Fruit fly (Drosophila melanogaster) whole organism, embryonic: ENCODE data around the gene IntS14.

Experiments
- Asciz ChIP-seq: fragments of 200-800 bp; sonication (Bioruptor generic); optimal IDR thresholded peaks from 2 replicates; lab custom pipeline; 2017; ENCODE audit warnings: missing biosample characterization, mild to moderate bottlenecking, missing genetic modification characterization, missing genetic modification reagents
- Blimp-1 ChIP-seq: fragments of 200-800 bp; sonication (Bioruptor generic); optimal IDR thresholded peaks from 3 replicates; lab custom pipeline; 2018; ENCODE audit warnings: missing biosample characterization, missing genetic modification characterization, mild to moderate bottlenecking, moderate library complexity, missing genetic modification reagents
- CG10462 ChIP-seq: fragments of 200-800 bp; sonication (Bioruptor generic); optimal IDR thresholded peaks from 2 replicates; lab custom pipeline; 2016; ENCODE audit warnings: missing biosample characterization, missing genetic modification characterization
- CG10543 ChIP-seq: fragments of 200-800 bp; sonication (Bioruptor generic); optimal IDR thresholded peaks from 3 replicates; lab custom pipeline; 2017; ENCODE audit warnings: missing biosample characterization, mild to moderate bottlenecking, missing genetic modification characterization, moderate library complexity
- CG10654 ChIP-seq: fragments of 200-800 bp; sonication (Bioruptor generic); optimal IDR thresholded peaks from 2 replicates; lab custom pipeline; 2016; ENCODE audit warnings: missing biosample characterization, missing genetic modification characterization
- CG13287 ChIP-seq: fragments of 200-800 bp; sonication (Bioruptor generic); IDR thresholded peaks from 2 replicates; pipeline ENCODE4 v1.3.6; 2022; ENCODE audit warnings: missing biosample characterization, missing genetic modification characterization; ENCODE audit not compliant: partially characterized antibody
- CG13296 ChIP-seq: fragments of 200-800 bp; sonication (Bioruptor generic); optimal IDR thresholded peaks from 3 replicates; lab custom pipeline; 2018; ENCODE audit warnings: missing biosample characterization, mild to moderate bottlenecking, missing genetic modification characterization
- CG14667 ChIP-seq: fragments of 200-800 bp; sonication (Bioruptor generic); IDR thresholded peaks from 2 replicates; pipeline ENCODE4 v1.3.6; 2022; ENCODE audit warnings: missing biosample characterization, missing genetic modification characterization
- CG14860 ChIP-seq: fragments of 200-800 bp; sonication (Bioruptor generic); IDR thresholded peaks from 3 replicates; pipeline ENCODE4 v1.3.6; 2022; ENCODE audit warnings: missing biosample characterization, missing genetic modification characterization; ENCODE audit not compliant: partially characterized antibody
- CG15073 ChIP-seq: fragments of 200-800 bp; sonication (Bioruptor generic); optimal IDR thresholded peaks from 2 replicates; lab custom pipeline; 2016; ENCODE audit warnings: missing biosample characterization, missing genetic modification characterization
- CG15479 ChIP-seq: fragments of 200-800 bp; sonication (Bioruptor generic); optimal IDR thresholded peaks from 3 replicates; lab custom pipeline; 2019; ENCODE audit warnings: missing biosample characterization, mild to moderate bottlenecking, missing genetic modification characterization, moderate library complexity
- CG17568 ChIP-seq: fragments of 200-800 bp; sonication (Bioruptor generic); optimal IDR thresholded peaks from 2 replicates; lab custom pipeline; 2018; ENCODE audit warnings: missing biosample characterization, mild to moderate bottlenecking, missing genetic modification characterization, moderate library complexity
- CG18011 ChIP-seq: fragments of 200-800 bp; sonication (Bioruptor generic); optimal IDR thresholded peaks from 2 replicates; lab custom pipeline; 2017; ENCODE audit warnings: missing biosample characterization, missing genetic modification characterization, mild to moderate bottlenecking, moderate library complexity, missing genotype
- CG18764 ChIP-seq: fragments of 200-800 bp; sonication (Bioruptor generic); optimal IDR thresholded peaks from 3 replicates; lab custom pipeline; 2016; ENCODE audit warnings: missing biosample characterization, missing genetic modification characterization
- CG2875 ChIP-seq: fragments of 200-800 bp; sonication (Bioruptor generic); optimal IDR thresholded peaks from 2 replicates; lab custom pipeline; 2017; ENCODE audit warnings: missing biosample characterization, mild to moderate bottlenecking, missing genetic modification characterization, missing genetic modification reagents
- CG4404 ChIP-seq: fragments of 200-800 bp; sonication (Bioruptor generic); IDR thresholded peaks from 2 replicates; pipeline ENCODE4 v1.3.6; 2022; ENCODE audit warnings: missing biosample characterization, missing genetic modification characterization
- CG5180 ChIP-seq: fragments of 200-800 bp; sonication (Bioruptor generic); optimal IDR thresholded peaks from 3 replicates; lab custom pipeline; 2017; ENCODE audit warnings: missing biosample characterization, missing genetic modification characterization, mild to moderate bottlenecking, moderate library complexity, missing genetic modification reagents
- CG6765 ChIP-seq: fragments of 200-800 bp; sonication (Bioruptor generic); optimal IDR thresholded peaks from 3 replicates; lab custom pipeline; 2017; ENCODE audit warnings: missing biosample characterization, mild to moderate bottlenecking, missing genetic modification characterization
- CG6854 ChIP-seq: fragments of 200-800 bp; sonication (Bioruptor generic); optimal IDR thresholded peaks from 3 replicates; lab custom pipeline; 2017; ENCODE audit warnings: missing biosample characterization, mild to moderate bottlenecking, missing genetic modification characterization
- D19A ChIP-seq: fragments of 200-800 bp; optimal IDR thresholded peaks from 3 replicates; lab custom pipeline; 2019; ENCODE audit warnings: missing biosample characterization, mild to moderate bottlenecking, missing genetic modification characterization, moderate library complexity
- Eip74EF ChIP-seq, 2 experiments: fragments of 200-800 bp in 1 of 2; fragments of >200 bp in 1 of 2; sonication (Bioruptor generic) in 1 of 2; optimal IDR thresholded peaks; 2 replicates each; lab custom pipeline; 2017 to 2019; ENCODE audit warnings: missing biosample characterization in 2 of 2, missing genetic modification characterization in 2 of 2, mild to moderate bottlenecking in 1 of 2, moderate library complexity in 1 of 2
- Fer2 ChIP-seq: fragments of 200-800 bp; sonication (Bioruptor generic); optimal IDR thresholded peaks from 2 replicates; lab custom pipeline; 2018; ENCODE audit warnings: missing biosample characterization, mild to moderate bottlenecking, missing genetic modification characterization, moderate library complexity
- Hand ChIP-seq: fragments of 200-800 bp; sonication (Bioruptor generic); optimal IDR thresholded peaks from 2 replicates; lab custom pipeline; 2017; ENCODE audit warnings: mild to moderate bottlenecking, missing biosample characterization, missing genetic modification reagents, missing genetic modification characterization
- Hey ChIP-seq: fragments of 200-800 bp; sonication (Bioruptor generic); optimal IDR thresholded peaks from 3 replicates; lab custom pipeline; 2018; ENCODE audit warnings: missing biosample characterization, mild to moderate bottlenecking, missing genetic modification characterization
- Hr51 ChIP-seq, 2 experiments: fragments of 200-800 bp; sonication (Bioruptor generic); optimal IDR thresholded peaks; 2 replicates in 1 of 2; 3 replicates in 1 of 2; lab custom pipeline; 2016 to 2018; ENCODE audit warnings: missing biosample characterization in 2 of 2, missing genetic modification characterization in 2 of 2, mild to moderate bottlenecking in 1 of 2, moderate library complexity in 1 of 2
- Med ChIP-seq: fragments of 200-800 bp; sonication (Bioruptor generic); peaks from one replicate; lab custom pipeline; 2016; ENCODE audit warnings: missing biosample characterization, missing genetic modification characterization, mild to moderate bottlenecking, inconsistent platforms, moderate library complexity
- Mrtf ChIP-seq: fragments of 200-800 bp; sonication (Bioruptor generic); IDR thresholded peaks from 3 replicates; pipeline ENCODE4 v1.3.6; 2022; ENCODE audit warnings: missing biosample characterization, missing genetic modification characterization
- NK7.1 ChIP-seq: fragments of 200-800 bp; sonication (Bioruptor generic); optimal IDR thresholded peaks from 3 replicates; lab custom pipeline; 2016; ENCODE audit warnings: missing biosample characterization, missing genetic modification characterization
- TFAM ChIP-seq: fragments of 200-800 bp; sonication (Bioruptor generic); optimal IDR thresholded peaks from 2 replicates; lab custom pipeline; 2017; ENCODE audit warnings: missing biosample characterization, missing genetic modification characterization, inconsistent platforms
- Xrp1 ChIP-seq: fragments of 200-800 bp; sonication (Bioruptor generic); IDR thresholded peaks from 2 replicates; pipeline ENCODE4 v1.3.6; 2022; ENCODE audit warnings: missing biosample characterization, missing genetic modification characterization
- abd-A ChIP-seq: fragments of 200-800 bp; sonication (Bioruptor generic); optimal IDR thresholded peaks from 3 replicates; lab custom pipeline; 2019; ENCODE audit warnings: missing biosample characterization, mild to moderate bottlenecking, missing genetic modification characterization, moderate library complexity
- bsh ChIP-seq, 2 experiments: fragments of 200-800 bp; sonication (Bioruptor generic); optimal IDR thresholded peaks; 2 replicates each; lab custom pipeline; 2017 to 2018; ENCODE audit warnings: mild to moderate bottlenecking in 2 of 2, missing biosample characterization in 2 of 2, missing genetic modification characterization in 2 of 2, moderate library complexity in 1 of 2
- cg ChIP-seq: fragments of 200-800 bp; sonication (Bioruptor generic); optimal IDR thresholded peaks from 3 replicates; lab custom pipeline; 2019; ENCODE audit warnings: missing biosample characterization, mild to moderate bottlenecking, missing genetic modification characterization, moderate library complexity
- chinmo ChIP-seq: fragments of 200-800 bp; sonication (Bioruptor generic); IDR thresholded peaks from 4 replicates; pipeline ENCODE4 v1.3.6; 2022; ENCODE audit warnings: missing biosample characterization, missing genetic modification characterization; ENCODE audit not compliant: partially characterized antibody
- cwo ChIP-seq: fragments of 200-800 bp; sonication (Bioruptor generic); optimal IDR thresholded peaks from 3 replicates; lab custom pipeline; 2017; ENCODE audit warnings: missing biosample characterization, missing genetic modification characterization, mild to moderate bottlenecking, moderate library complexity, missing genetic modification reagents
- dmrt99B ChIP-seq: fragments of 200-800 bp; sonication (Bioruptor generic); optimal IDR thresholded peaks from 2 replicates; lab custom pipeline; 2018; ENCODE audit warnings: missing biosample characterization, mild to moderate bottlenecking, missing genetic modification characterization, moderate library complexity
- ewg ChIP-seq: fragments of 200-800 bp; sonication (Bioruptor generic); optimal IDR thresholded peaks from 3 replicates; lab custom pipeline; 2017; ENCODE audit warnings: mild to moderate bottlenecking, missing biosample characterization, missing genetic modification reagents, missing genetic modification characterization
- grn ChIP-seq: fragments of 200-800 bp; sonication (Bioruptor generic); optimal IDR thresholded peaks from 3 replicates; lab custom pipeline; 2017; ENCODE audit warnings: missing biosample characterization, missing genetic modification characterization
- gt ChIP-seq: fragments of 200-800 bp; sonication (Bioruptor generic); IDR thresholded peaks from 2 replicates; pipeline ENCODE4 v1.3.6; 2022; ENCODE audit warnings: missing biosample characterization, missing genetic modification characterization
- mirr ChIP-seq: fragments of 200-800 bp; sonication (Bioruptor generic); optimal IDR thresholded peaks from 3 replicates; lab custom pipeline; 2018; ENCODE audit warnings: missing biosample characterization, mild to moderate bottlenecking, missing genetic modification characterization
- nau ChIP-seq: fragments of 200-800 bp; sonication (Bioruptor generic); optimal IDR thresholded peaks from 3 replicates; lab custom pipeline; 2017; ENCODE audit warnings: missing biosample characterization, mild to moderate bottlenecking, missing genetic modification characterization, missing genetic modification reagents
- oc ChIP-seq: fragments of 200-800 bp; sonication (Bioruptor generic); optimal IDR thresholded peaks from 2 replicates; lab custom pipeline; 2018; ENCODE audit warnings: missing biosample characterization, mild to moderate bottlenecking, missing genetic modification characterization, moderate library complexity
- otp ChIP-seq: fragments of 200-800 bp; sonication (Bioruptor generic); IDR thresholded peaks from 3 replicates; pipeline ENCODE4, ENCODE4 v1.3.6; 2022; ENCODE audit warnings: missing biosample characterization, missing genetic modification characterization
- rib ChIP-seq: fragments of 200-800 bp; sonication (Bioruptor generic); IDR thresholded peaks from 2 replicates; pipeline ENCODE4 v1.3.6; 2022; ENCODE audit warnings: missing biosample characterization, missing genetic modification characterization
- stwl ChIP-seq: fragments of 200-800 bp; sonication (Bioruptor generic); optimal IDR thresholded peaks from 3 replicates; lab custom pipeline; 2018; ENCODE audit warnings: missing biosample characterization, mild to moderate bottlenecking, missing genetic modification characterization, moderate library complexity
- sug ChIP-seq: fragments of 200-800 bp; optimal IDR thresholded peaks from 2 replicates; lab custom pipeline; 2019; ENCODE audit warnings: missing biosample characterization, mild to moderate bottlenecking, missing genetic modification characterization, moderate library complexity

Gene IntS14

dm6 chr2L:1120206-1120902 is 43.9 kb upstream of the IntS14 start (continued):
- TF ChIP-seq CG13296 (GFP tag; lab: Kevin White, UChicago) (no peak), CG14860 (no peak), Eip74EF (GFP tag; optimal IDR thresholded peaks at IDR 0.05; lab: Kevin White, UChicago) (no peak), sug (tag; lab: Kevin White, UChicago) (peak; percentile 11), Hand (GFP tag; lab: Kevin White, UChicago) (no peak), CG15073 (GFP tag; lab: Kevin White, UChicago) (no peak), dmrt99B (tag; lab: Kevin White, UChicago) (no peak), CG6765 (GFP tag; lab: Kevin White, UChicago) (no peak), CG5180 (no peak), NK7.1 (GFP tag; lab: Kevin White, UChicago) (no peak), ewg (GFP tag; lab: Kevin White, UChicago) (no peak), CG17568 (GFP tag; lab: Kevin White, UChicago) (no peak), nau (GFP tag; lab: Kevin White, UChicago) (no peak), CG6854 (GFP tag; lab: Kevin White, UChicago) (no peak), cwo (peak; percentile 32), CG10462 (no peak), CG10654 (GFP tag; lab: Kevin White, UChicago) (no peak), grn (peak; percentile 42), Hey (peak; percentile 60), Fer2 (tag; lab: Kevin White, UChicago) (no peak), CG13287 (GFP tag; lab: Robert Waterston, UW) (no peak), mirr (GFP tag; lab: Kevin White, UChicago) (peak; percentile 11), Mrtf (GFP tag; lab: Robert Waterston, UW) (no peak), CG4404 (no peak), Med (peak; percentile 59), CG18764 (GFP tag; lab: Kevin White, UChicago) (no peak), rib (GFP tag; lab: Robert Waterston, UW) (0 out of 2 replicates have a peak, but pooled peaks have one; percentile 9), CG15479 (GFP tag; lab: Kevin White, UChicago) (peak; percentile 15)

DNA sequence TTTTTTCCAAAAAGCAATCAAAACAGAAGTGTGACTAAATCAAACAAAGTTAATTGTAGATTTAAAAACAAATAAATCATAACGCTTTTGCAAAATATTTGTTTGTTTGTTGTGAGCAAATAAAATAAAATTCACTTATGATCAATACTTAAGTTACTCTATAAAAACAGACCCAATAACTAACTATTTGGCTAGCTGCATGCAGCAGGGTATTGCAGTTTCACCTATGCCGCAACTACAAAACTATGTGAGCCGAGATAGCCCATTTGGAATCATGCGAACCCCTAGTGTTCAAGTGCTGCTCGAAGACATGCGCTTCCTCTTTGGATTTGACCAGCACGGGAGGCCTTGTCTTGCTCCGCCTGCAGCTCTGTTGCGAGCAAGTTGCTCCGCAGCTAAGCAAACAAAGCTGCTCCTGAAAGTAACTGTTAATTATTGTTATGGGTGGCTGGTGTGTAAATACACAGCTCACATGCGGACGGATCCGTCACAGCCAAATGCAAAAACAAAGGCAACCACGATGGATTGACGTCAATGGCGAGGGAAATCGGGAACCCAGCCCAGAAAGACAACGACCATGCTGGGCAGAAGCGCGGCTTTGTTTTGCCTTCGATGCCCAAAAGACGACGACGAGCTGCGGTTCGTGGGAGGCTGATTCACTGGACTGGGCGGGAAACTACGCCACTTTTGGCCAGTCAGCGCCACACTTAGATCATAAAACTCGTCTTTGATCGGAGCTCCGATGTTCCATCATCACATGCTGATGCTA is 42.1 kb upstream of the IntS14 start:
- peak; percentile 76 for TF ChIP-seq D19A
- peak; percentile 9 for TF ChIP-seq sug (tag; lab: Kevin White, UChicago)
- TF ChIP-seq Xrp1, result peak; percentile 38; the same call in 1 of the 2 replicates
- peak; percentile 35 for TF ChIP-seq CG10543 (GFP tag; lab: Kevin White, UChicago)
- peak; percentile 0 for TF ChIP-seq Asciz (GFP tag; lab: Kevin White, UChicago)
- TF ChIP-seq Blimp-1 (GFP tag; lab: Kevin White, UChicago), result peak; percentile 16
- peak; percentile 0 for TF ChIP-seq CG2875 (GFP tag; lab: Kevin White, UChicago)
- peak; percentile 46 for TF ChIP-seq abd-A
- peak in 1 of 2 experiments; percentile 15 for TF ChIP-seq Hr51 (GFP tag; optimal IDR thresholded peaks at IDR 0.05; lab: Kevin White, UChicago)
- no peak for TF ChIP-seq CG18011
- TF ChIP-seq TFAM (GFP tag; lab: Kevin White, UChicago), result no peak
- TF ChIP-seq bsh (GFP tag; optimal IDR thresholded peaks at IDR 0.05; lab: Kevin White, UChicago), result peak in 1 of 2 experiments; percentile 22
- no peak for TF ChIP-seq otp
- TF ChIP-seq oc (tag; lab: Kevin White, UChicago), result peak; percentile 15
- no peak for TF ChIP-seq CG14667 (GFP tag; lab: Robert Waterston, UW)
- peak; percentile 87; the same call in 2 of the 4 replicates for TF ChIP-seq chinmo (GFP tag; lab: Robert Waterston, UW)
- no peak for TF ChIP-seq gt (GFP tag; lab: Robert Waterston, UW)
- TF ChIP-seq stwl, result no peak
- no peak for TF ChIP-seq cg
